Worm (Caenorhabditis elegans) whole organism, L4 larva: Measurements from ENCODE around the gene Y2H9A.6.

ENCODE experiments used
- D1046.2 ChIP-seq: fragments of 200-800 bp; sonication (Bioruptor generic); IDR thresholded peaks from 2 replicates; pipeline ENCODE4 v1.3.6; 2022; ENCODE audit warnings: missing genetic modification characterization, missing compliant biosample characterization
- F26F4.8 ChIP-seq: fragments of 200-800 bp; sonication (Bioruptor generic); conservative IDR thresholded peaks from 2 replicates; pipeline ENCODE4 v1.3.6; 2022; ENCODE audit warnings: missing genetic modification characterization, missing compliant biosample characterization
- F44E2.7 ChIP-seq: fragments of 200-800 bp; sonication (Bioruptor generic); IDR thresholded peaks from 2 replicates; pipeline ENCODE4 v2.1.2; 2022; ENCODE audit warnings: missing genetic modification characterization, missing compliant biosample characterization
- T20F7.1 ChIP-seq: fragments of 200-800 bp; sonication (Bioruptor generic); optimal IDR thresholded peaks from 2 replicates; lab custom pipeline; 2018; ENCODE audit warnings: mild to moderate bottlenecking, missing genetic modification characterization, missing compliant biosample characterization
- T26A8.4 ChIP-seq: fragments of 200-800 bp; sonication (Bioruptor generic); IDR thresholded peaks from 2 replicates; pipeline ENCODE4 v1.3.6; 2022; ENCODE audit warnings: missing genetic modification characterization, missing compliant biosample characterization
- Y105C5A.15 ChIP-seq: fragments of 200-800 bp; sonication (Bioruptor generic); IDR thresholded peaks from 2 replicates; pipeline ENCODE4 v1.3.6; 2022; ENCODE audit warnings: missing genetic modification characterization, missing compliant biosample characterization
- Y5F2A.4 ChIP-seq: fragments of 200-800 bp; sonication (Bioruptor generic); optimal IDR thresholded peaks from 2 replicates; lab custom pipeline; 2018; ENCODE audit warnings: mild to moderate bottlenecking, missing genetic modification characterization, missing compliant biosample characterization
- ZK337.2 ChIP-seq: fragments of 200-800 bp; sonication (Bioruptor generic); IDR thresholded peaks from 2 replicates; pipeline ENCODE4 v1.3.6; 2022; ENCODE audit warnings: missing genetic modification reagents, missing genetic modification characterization, missing compliant biosample characterization
- aha-1 ChIP-seq: fragments of 150-350 bp; peaks from one replicate; lab custom pipeline; 2014; ENCODE audit warnings: missing biosample characterization, missing genetic modification characterization
- arid-1 ChIP-seq: fragments of 200-800 bp; sonication (Bioruptor generic); conservative IDR thresholded peaks from 2 replicates; pipeline ENCODE4 v1.3.6; 2022; ENCODE audit warnings: missing genetic modification reagents, missing genetic modification characterization, missing compliant biosample characterization
- attf-4 ChIP-seq: sonication (generic microtip); optimal IDR thresholded peaks from 3 replicates; lab custom pipeline; 2017; ENCODE audit warnings: missing biosample characterization, missing genetic modification characterization
- ceh-32 ChIP-seq: sonication (generic microtip); optimal IDR thresholded peaks from 2 replicates; lab custom pipeline; 2016; ENCODE audit warnings: mild to moderate bottlenecking, missing genetic modification characterization, missing compliant biosample characterization; ENCODE audit not compliant: poor library complexity
- ces-1 ChIP-seq: fragments of 150-350 bp; sonication (generic microtip); optimal IDR thresholded peaks from 4 replicates; lab custom pipeline; 2014; ENCODE audit warnings: missing biosample characterization, missing genetic modification reagents, missing genetic modification characterization
- daf-16 ChIP-seq, 3 experiments: sonication (generic microtip); optimal IDR thresholded peaks; 2 replicates each; lab custom pipeline; 2016 to 2017; ENCODE audit warnings: missing genetic modification characterization in 3 of 3, missing genetic modification reagents in 3 of 3, mild to moderate bottlenecking in 2 of 3, missing compliant biosample characterization in 2 of 3, missing biosample characterization in 1 of 3, moderate library complexity in 1 of 3
- dmd-9 ChIP-seq: fragments of 200-800 bp; sonication (Bioruptor generic); IDR thresholded peaks from 2 replicates; pipeline ENCODE4 v1.3.6; 2022; ENCODE audit warnings: missing genetic modification reagents, missing genetic modification characterization, missing compliant biosample characterization
- dpl-1 ChIP-seq: fragments of 150-350 bp; optimal IDR thresholded peaks from 2 replicates; lab custom pipeline; 2014; ENCODE audit warnings: missing biosample characterization, missing genetic modification reagents, missing genetic modification characterization
- dve-1 ChIP-seq: sonication (generic microtip); optimal IDR thresholded peaks from 2 replicates; lab custom pipeline; 2017; ENCODE audit warnings: antibody characterized with exemption, mild to moderate bottlenecking, missing genetic modification characterization, missing compliant biosample characterization; ENCODE audit not compliant: insufficient read depth
- egl-27 ChIP-seq: sonication (generic microtip); optimal IDR thresholded peaks from 3 replicates; lab custom pipeline; 2017; ENCODE audit warnings: missing biosample characterization, missing genetic modification reagents, missing genetic modification characterization
- egl-43 ChIP-seq: fragments of 200-800 bp; sonication (Bioruptor generic); IDR thresholded peaks from 2 replicates; pipeline ENCODE4 v1.3.6; 2022; ENCODE audit warnings: missing genetic modification reagents, missing genetic modification characterization, missing compliant biosample characterization
- fos-1 ChIP-seq: fragments of 150-350 bp; optimal IDR thresholded peaks from 2 replicates; lab custom pipeline; 2014; ENCODE audit warnings: missing biosample characterization, missing genetic modification characterization
- gei-8 ChIP-seq: fragments of 200-800 bp; sonication (Bioruptor generic); optimal IDR thresholded peaks from 2 replicates; lab custom pipeline; 2018; ENCODE audit warnings: mild to moderate bottlenecking, missing genetic modification characterization, missing compliant biosample characterization
- hif-1 ChIP-seq, 2 experiments: sonication (generic microtip); optimal IDR thresholded peaks; 2 replicates each; lab custom pipeline; 2016 to 2017; ENCODE audit warnings: missing compliant biosample characterization in 2 of 2, missing genetic modification characterization in 2 of 2, missing genetic modification reagents in 2 of 2, missing genotype in 2 of 2, mild to moderate bottlenecking in 1 of 2
- hlh-30 ChIP-seq: sonication (generic microtip); optimal IDR thresholded peaks from 2 replicates; lab custom pipeline; 2017; ENCODE audit warnings: antibody characterized with exemption, mild to moderate bottlenecking, missing genetic modification characterization, missing compliant biosample characterization; ENCODE audit not compliant: insufficient read depth
- lim-7 ChIP-seq: fragments of 200-800 bp; sonication (Bioruptor generic); IDR thresholded peaks from 2 replicates; pipeline ENCODE4 v1.3.6; 2022; ENCODE audit warnings: missing genetic modification characterization, missing compliant biosample characterization
- lsy-2 ChIP-seq, 2 experiments: fragments of 150-350 bp in 1 of 2; sonication (generic microtip) in 1 of 2; optimal IDR thresholded peaks; 2 replicates each; lab custom pipeline; 2014 to 2017; ENCODE audit warnings: missing biosample characterization in 2 of 2, missing genetic modification characterization in 2 of 2
- mep-1 ChIP-seq: fragments of 150-350 bp; sonication (generic microtip); optimal IDR thresholded peaks from 3 replicates; lab custom pipeline; 2014; ENCODE audit warnings: missing biosample characterization, missing genetic modification characterization
- mxl-2 ChIP-seq: fragments of 200-800 bp; sonication (Bioruptor generic); conservative IDR thresholded peaks from 2 replicates; pipeline ENCODE4 v1.3.6; 2022; ENCODE audit warnings: missing genetic modification reagents, missing genetic modification characterization, missing compliant biosample characterization
- nhr-10 ChIP-seq: fragments of 150-350 bp; optimal IDR thresholded peaks from 2 replicates; lab custom pipeline; 2014; ENCODE audit warnings: missing biosample characterization, missing genetic modification characterization
- nhr-102 ChIP-seq: sonication (generic microtip); optimal IDR thresholded peaks from 2 replicates; lab custom pipeline; 2016; ENCODE audit warnings: mild to moderate bottlenecking, missing genetic modification characterization, moderate library complexity, missing compliant biosample characterization
- nhr-11 ChIP-seq: fragments of 150-350 bp; optimal IDR thresholded peaks from 2 replicates; lab custom pipeline; 2014; ENCODE audit warnings: missing biosample characterization, missing genetic modification characterization
- nhr-237 ChIP-seq: sonication (generic microtip); optimal IDR thresholded peaks from 2 replicates; lab custom pipeline; 2017; ENCODE audit warnings: missing biosample characterization, missing genetic modification characterization
- nhr-25 ChIP-seq: sonication (generic microtip); optimal IDR thresholded peaks from 2 replicates; lab custom pipeline; 2017; ENCODE audit warnings: missing genetic modification characterization, mild to moderate bottlenecking, missing compliant biosample characterization, antibody characterized with exemption, moderate library complexity, borderline replicate concordance; ENCODE audit not compliant: insufficient read depth
- nhr-77 ChIP-seq: fragments of 150-350 bp; optimal IDR thresholded peaks from 2 replicates; lab custom pipeline; 2014; ENCODE audit warnings: missing biosample characterization, missing genetic modification characterization
- pha-4 ChIP-seq, 2 experiments: fragments of 150-350 bp in 1 of 2; fragments of 200-800 bp in 1 of 2; sonication (Bioruptor generic) in 1 of 2; IDR thresholded peaks in 1 of 2; optimal IDR thresholded peaks in 1 of 2; 2 replicates each; pipeline versions ENCODE4 v1.3.6 to Lab custom; 2014 to 2022; ENCODE audit warnings: missing genetic modification characterization in 2 of 2, missing genetic modification reagents in 2 of 2, missing biosample characterization in 1 of 2, missing compliant biosample characterization in 1 of 2
- php-3 ChIP-seq: fragments of 200-800 bp; sonication (Bioruptor generic); IDR thresholded peaks from 2 replicates; pipeline ENCODE4 v1.3.6; 2022; ENCODE audit warnings: missing genetic modification reagents, missing genetic modification characterization, missing compliant biosample characterization
- pqm-1 ChIP-seq: sonication (generic microtip); optimal IDR thresholded peaks from 2 replicates; lab custom pipeline; 2017; ENCODE audit warnings: missing biosample characterization, missing genetic modification characterization
- sdz-12 ChIP-seq: fragments of 200-800 bp; sonication (Bioruptor generic); optimal IDR thresholded peaks from 2 replicates; lab custom pipeline; 2018; ENCODE audit warnings: mild to moderate bottlenecking, missing genetic modification characterization, missing compliant biosample characterization
- snpc-1.2 ChIP-seq: fragments of 200-800 bp; sonication (Bioruptor generic); IDR thresholded peaks from 2 replicates; pipeline ENCODE4 v1.3.6; 2022; ENCODE audit warnings: missing genetic modification reagents, missing genetic modification characterization, missing compliant biosample characterization
- tra-1 ChIP-seq: fragments of 200-800 bp; sonication (Bioruptor generic); IDR thresholded peaks from 2 replicates; pipeline ENCODE4 v1.3.6; 2022; ENCODE audit warnings: missing genetic modification reagents, missing genetic modification characterization, missing compliant biosample characterization
- unc-62 ChIP-seq, 3 experiments: fragments of 150-350 bp in 1 of 3; sonication (generic microtip); optimal IDR thresholded peaks in 2 of 3; peaks in 1 of 3; 1 replicate in 1 of 3; 2 replicates in 2 of 3; lab custom pipeline; 2014 to 2017; ENCODE audit warnings: missing biosample characterization in 3 of 3, missing genetic modification characterization in 3 of 3, missing genetic modification reagents in 3 of 3, missing genotype in 1 of 3
- vab-7 ChIP-seq: fragments of 200-800 bp; sonication (Bioruptor generic); IDR thresholded peaks from 2 replicates; pipeline ENCODE4 v1.3.6; 2022; ENCODE audit warnings: missing genetic modification reagents, missing genetic modification characterization, missing compliant biosample characterization
- zip-2 ChIP-seq: fragments of 150-350 bp; optimal IDR thresholded peaks from 2 replicates; lab custom pipeline; 2014; ENCODE audit warnings: missing biosample characterization, missing genetic modification characterization
- ztf-11 ChIP-seq: fragments of 150-350 bp; optimal IDR thresholded peaks from 2 replicates; lab custom pipeline; 2014; ENCODE audit warnings: missing biosample characterization, missing genetic modification characterization

Gene Y2H9A.6

ce11 chrV:13462974-13463373 is 19.3 kb downstream of the Y2H9A.6 start, which contains the start of gene frm-10 (continued):
- TF ChIP-seq egl-43 (GFP tag; lab: Robert Waterston, UW), result no peak
- peak; percentile 95 for TF ChIP-seq php-3 (GFP tag; lab: Robert Waterston, UW)

ce11 chrV:13464123-13464522 is 20.5 kb downstream of the Y2H9A.6 start:
- TF ChIP-seq ces-1 (GFP tag; lab: Kevin White, UChicago), result peak; percentile 18
- peak; percentile 27 for TF ChIP-seq mep-1 (tag; lab: Kevin White, UChicago)
- no peak for TF ChIP-seq arid-1
- no peak for TF ChIP-seq daf-16 (GFP tag; optimal IDR thresholded peaks at IDR 0.05; lab: Kevin White, UChicago)
- TF ChIP-seq daf-16 (tag; optimal IDR thresholded peaks at IDR 0.05; lab: Kevin White, UChicago), result peak; percentile 4
- peak; percentile 54 for TF ChIP-seq aha-1
- TF ChIP-seq, all 104 proteins: peak for 4

ce11 chrV:13468190-13468765 is 24.6 kb downstream of the Y2H9A.6 start, which contains the start of the genes F25H9.6 and F25H9.7:
Gene F25H9.6 (minus strand): TSS chrV:13468361.
Gene F25H9.7 (plus strand): TSS chrV:13468376.
- TF ChIP-seq D1046.2 (peak; percentile 78; the same call in 1 of the 2 replicates), Y105C5A.15 (GFP tag; lab: Robert Waterston, UW) (no peak), T20F7.1 (peak; percentile 78), nhr-102 (tag; lab: Kevin White, UChicago) (peak; percentile 48), dve-1 (tag; lab: Kevin White, UChicago) (peak; percentile 81), egl-27 (tag; lab: Kevin White, UChicago) (no peak), vab-7 (GFP tag; lab: Robert Waterston, UW) (peak; percentile 57; the same call in 1 of the 2 replicates), lim-7 (no peak), hif-1 (tag; optimal IDR thresholded peaks at IDR 0.05; lab: Kevin White, UChicago) (peak; percentile 2 to 96), egl-43 (GFP tag; lab: Robert Waterston, UW) (no peak), dmd-9 (GFP tag; lab: Robert Waterston, UW) (peak; percentile 98), ceh-32 (tag; lab: Kevin White, UChicago) (no peak), nhr-10 (tag; lab: Kevin White, UChicago) (no peak), nhr-25 (no peak), mxl-2 (GFP tag; lab: Robert Waterston, UW) (peak; percentile 79), fos-1 (tag; lab: Kevin White, UChicago) (no peak), F26F4.8 (GFP tag; lab: Robert Waterston, UW) (no peak), snpc-1.2 (GFP tag; lab: Robert Waterston, UW) (no peak; the same call in 1 of the 2 replicates), sdz-12 (GFP tag; lab: Kevin White, UChicago) (peak; percentile 93), nhr-11 (tag; lab: Kevin White, UChicago) (peak; percentile 54), daf-16 (GFP tag; optimal IDR thresholded peaks at IDR 0.05; lab: Kevin White, UChicago) (peak; percentile 43 to 86), daf-16 (tag; optimal IDR thresholded peaks at IDR 0.05; lab: Kevin White, UChicago) (peak; percentile 29), ztf-11 (tag; lab: Kevin White, UChicago) (no peak), nhr-77 (tag; lab: Kevin White, UChicago) (peak; percentile 58), gei-8 (GFP tag; lab: Kevin White, UChicago) (peak; percentile 45), tra-1 (GFP tag; lab: Robert Waterston, UW) (peak; percentile 79; the same call in 1 of the 2 replicates), aha-1 (peak; percentile 91), F44E2.7 (GFP tag; lab: Robert Waterston, UW) (no peak), ces-1 (GFP tag; lab: Kevin White, UChicago) (no peak), dpl-1 (peak; percentile 77), ZK337.2 (GFP tag; lab: Robert Waterston, UW) (peak; percentile 99), lsy-2 (tag; optimal IDR thresholded peaks at IDR 0.05; lab: Kevin White, UChicago) (peak in 1 of 2 experiments; percentile 90), attf-4 (no peak), Y5F2A.4 (no peak), unc-62 (GFP tag; optimal IDR thresholded peaks at IDR 0.05 in 1 of 2; lab: Kevin White, UChicago) (peak in 1 of 2 experiments; percentile 98), unc-62 (tag; optimal IDR thresholded peaks at IDR 0.05; lab: Kevin White, UChicago) (no peak), nhr-237 (tag; lab: Kevin White, UChicago) (no peak), T26A8.4 (peak; percentile 84), zip-2 (peak; percentile 11), pqm-1 (no peak), hlh-30 (tag; lab: Kevin White, UChicago) (peak; percentile 91), pha-4 (GFP tag; IDR thresholded peaks at IDR 0.05; lab: Robert Waterston, UW) (peak; percentile 36; the same call in 1 of the 2 replicates), pha-4 (tag; optimal IDR thresholded peaks at IDR 0.05; lab: Kevin White, UChicago) (no peak)
